Fruit fly (Drosophila melanogaster) whole organism, embryonic: ENCODE results near the gene CG34293.
A peak's percentile ranks its signal among the peaks of the same experiment; 100 is the strongest.

Experiments used
- Ada2b ChIP-seq: fragments of 200-800 bp; sonication (Bioruptor generic); IDR thresholded peaks from 2 replicates; pipeline ENCODE4 v1.3.6; 2022; ENCODE audit warnings: missing biosample characterization, missing genetic modification characterization
- B-H2 ChIP-seq: fragments of 200-800 bp; sonication (Bioruptor generic); optimal IDR thresholded peaks from 2 replicates; lab custom pipeline; 2018; ENCODE audit warnings: missing biosample characterization, mild to moderate bottlenecking, missing genetic modification characterization
- CG10366 ChIP-seq: fragments of 200-800 bp; sonication (Bioruptor generic); IDR thresholded peaks from 2 replicates; pipeline ENCODE4 v1.3.6; 2022; ENCODE audit warnings: missing biosample characterization, missing genetic modification characterization
- CG10959 ChIP-seq: fragments of 200-800 bp; sonication (Bioruptor generic); IDR thresholded peaks from 2 replicates; pipeline ENCODE4 v1.3.6; 2022; ENCODE audit warnings: missing biosample characterization, missing genetic modification characterization
- CG11504 ChIP-seq: fragments of 200-800 bp; sonication (Bioruptor generic); optimal IDR thresholded peaks from 3 replicates; lab custom pipeline; 2019; ENCODE audit warnings: missing biosample characterization, mild to moderate bottlenecking, missing genetic modification characterization, moderate library complexity
- CG12744 ChIP-seq: fragments of 200-800 bp; sonication (Bioruptor generic); optimal IDR thresholded peaks from 2 replicates; lab custom pipeline; 2016; ENCODE audit warnings: missing biosample characterization, missing genetic modification characterization
- CG13123 ChIP-seq: fragments of 200-800 bp; sonication (Bioruptor generic); optimal IDR thresholded peaks from 2 replicates; lab custom pipeline; 2016; ENCODE audit warnings: missing biosample characterization, missing genetic modification characterization
- CG13775 ChIP-seq: fragments of 200-800 bp; sonication (Bioruptor generic); optimal IDR thresholded peaks from 3 replicates; lab custom pipeline; 2017; ENCODE audit warnings: missing biosample characterization, mild to moderate bottlenecking, missing genetic modification characterization
- CG17361 ChIP-seq: fragments of 200-800 bp; sonication (Bioruptor generic); IDR thresholded peaks from 3 replicates; pipeline ENCODE4 v1.3.6; 2022; ENCODE audit warnings: missing biosample characterization, missing genetic modification characterization
- CG1832 ChIP-seq: fragments of 200-800 bp; sonication (Bioruptor generic); optimal IDR thresholded peaks from 2 replicates; lab custom pipeline; 2017; ENCODE audit warnings: missing biosample characterization, mild to moderate bottlenecking, missing genetic modification characterization, inconsistent platforms
- CG18599 ChIP-seq: fragments of 200-800 bp; sonication (Bioruptor generic); optimal IDR thresholded peaks from 3 replicates; lab custom pipeline; 2017; ENCODE audit warnings: missing biosample characterization, missing genetic modification characterization, mild to moderate bottlenecking, moderate library complexity, missing genetic modification reagents
- CG42726 ChIP-seq: fragments of 200-800 bp; sonication (Bioruptor generic); IDR thresholded peaks from 2 replicates; pipeline ENCODE4 v1.3.6; 2022; ENCODE audit warnings: missing biosample characterization, missing genetic modification characterization; ENCODE audit not compliant: partially characterized antibody
- CG4360 ChIP-seq: fragments of 200-800 bp; sonication (Bioruptor generic); IDR thresholded peaks from 2 replicates; pipeline ENCODE4 v1.3.6; 2022; ENCODE audit warnings: missing biosample characterization, missing genetic modification characterization
- CG4730 ChIP-seq: fragments of 200-800 bp; sonication (Bioruptor generic); IDR thresholded peaks from 2 replicates; pipeline ENCODE4 v1.3.6; 2022; ENCODE audit warnings: missing biosample characterization, missing genetic modification characterization
- CG8290 ChIP-seq, 3 experiments: fragments of 200-800 bp; sonication (Bioruptor generic); optimal IDR thresholded peaks; 2 replicates each; lab custom pipeline; 2016 to 2019; ENCODE audit warnings: missing biosample characterization in 3 of 3, missing genetic modification characterization in 3 of 3, mild to moderate bottlenecking in 2 of 3, moderate library complexity in 1 of 3
- Dp ChIP-seq: fragments of 200-800 bp; sonication (Bioruptor generic); optimal IDR thresholded peaks from 2 replicates; lab custom pipeline; 2018; ENCODE audit warnings: missing biosample characterization, mild to moderate bottlenecking, missing genetic modification characterization, moderate library complexity
- Drgx ChIP-seq: fragments of 200-800 bp; sonication (Bioruptor generic); IDR thresholded peaks from 2 replicates; pipeline ENCODE4 v1.3.6; 2022; ENCODE audit warnings: missing biosample characterization, missing genetic modification characterization
- Fer1 ChIP-seq: fragments of 200-800 bp; sonication (Bioruptor generic); optimal IDR thresholded peaks from 2 replicates; lab custom pipeline; 2017; ENCODE audit warnings: missing biosample characterization, mild to moderate bottlenecking, missing genetic modification characterization
- HHEX ChIP-seq: fragments of 200-800 bp; sonication (Bioruptor generic); optimal IDR thresholded peaks from 3 replicates; lab custom pipeline; 2017; ENCODE audit warnings: missing biosample characterization, mild to moderate bottlenecking, missing genetic modification characterization, missing genetic modification reagents
- HLH54F ChIP-seq: fragments of 200-800 bp; sonication (Bioruptor generic); optimal IDR thresholded peaks from 3 replicates; lab custom pipeline; 2016; ENCODE audit warnings: missing biosample characterization, missing genetic modification characterization
- HmgZ ChIP-seq: fragments of 200-800 bp; sonication (Bioruptor generic); optimal IDR thresholded peaks from 2 replicates; lab custom pipeline; 2018; ENCODE audit warnings: missing biosample characterization, mild to moderate bottlenecking, missing genetic modification characterization
- Hmx ChIP-seq: fragments of 200-800 bp; sonication (Bioruptor generic); optimal IDR thresholded peaks from 2 replicates; lab custom pipeline; 2016; ENCODE audit warnings: missing biosample characterization, missing genetic modification characterization
- NFAT ChIP-seq: fragments of 200-800 bp; sonication (Bioruptor generic); IDR thresholded peaks from 2 replicates; pipeline ENCODE4 v1.3.6; 2022; ENCODE audit warnings: missing biosample characterization, missing genetic modification characterization
- Neu2 ChIP-seq: fragments of 200-800 bp; sonication (Bioruptor generic); optimal IDR thresholded peaks from 3 replicates; lab custom pipeline; 2016; ENCODE audit warnings: missing biosample characterization, missing genetic modification characterization, borderline replicate concordance
- TFAM ChIP-seq: fragments of 200-800 bp; sonication (Bioruptor generic); optimal IDR thresholded peaks from 2 replicates; lab custom pipeline; 2017; ENCODE audit warnings: missing biosample characterization, missing genetic modification characterization, inconsistent platforms
- ap ChIP-seq: fragments of 200-800 bp; sonication (Bioruptor generic); IDR thresholded peaks from 2 replicates; pipeline ENCODE4 v1.3.6; 2022; ENCODE audit warnings: missing biosample characterization, missing genetic modification characterization
- ara ChIP-seq: fragments of 200-800 bp; sonication (Bioruptor generic); IDR thresholded peaks from 2 replicates; pipeline ENCODE4 v1.3.6; 2022; ENCODE audit warnings: missing biosample characterization, missing genetic modification characterization
- bigmax ChIP-seq: fragments of 200-800 bp; sonication (Bioruptor generic); optimal IDR thresholded peaks from 2 replicates; lab custom pipeline; 2018; ENCODE audit warnings: missing biosample characterization, mild to moderate bottlenecking, missing genetic modification characterization
- bsh ChIP-seq, 2 experiments: fragments of 200-800 bp; sonication (Bioruptor generic); optimal IDR thresholded peaks; 2 replicates each; lab custom pipeline; 2017 to 2018; ENCODE audit warnings: mild to moderate bottlenecking in 2 of 2, missing biosample characterization in 2 of 2, missing genetic modification characterization in 2 of 2, moderate library complexity in 1 of 2
- caup ChIP-seq: fragments of 200-800 bp; sonication (Bioruptor generic); optimal IDR thresholded peaks from 3 replicates; lab custom pipeline; 2017; ENCODE audit warnings: missing biosample characterization, mild to moderate bottlenecking, missing genetic modification characterization, moderate library complexity; ENCODE audit not compliant: severe bottlenecking
- chm ChIP-seq: fragments of 200-800 bp; sonication (Bioruptor generic); IDR thresholded peaks from 2 replicates; pipeline ENCODE4 v1.3.6; 2022; ENCODE audit warnings: missing biosample characterization, missing genetic modification characterization
- disco-r ChIP-seq: fragments of 200-800 bp; sonication (Bioruptor generic); optimal IDR thresholded peaks from 2 replicates; lab custom pipeline; 2016; ENCODE audit warnings: missing biosample characterization, missing genetic modification characterization
- dm ChIP-seq: fragments of 200-800 bp; sonication (Bioruptor generic); optimal IDR thresholded peaks from 3 replicates; lab custom pipeline; 2016; ENCODE audit warnings: missing biosample characterization, missing genetic modification characterization
- dmrt99B ChIP-seq: fragments of 200-800 bp; sonication (Bioruptor generic); optimal IDR thresholded peaks from 2 replicates; lab custom pipeline; 2018; ENCODE audit warnings: missing biosample characterization, mild to moderate bottlenecking, missing genetic modification characterization, moderate library complexity
- eyg ChIP-seq: fragments of 200-800 bp; sonication (Bioruptor generic); optimal IDR thresholded peaks from 3 replicates; lab custom pipeline; 2016; ENCODE audit warnings: missing biosample characterization, missing genetic modification characterization
- gcm ChIP-seq: fragments of 200-800 bp; sonication (Bioruptor generic); optimal IDR thresholded peaks from 2 replicates; lab custom pipeline; 2019; ENCODE audit warnings: missing biosample characterization, mild to moderate bottlenecking, missing genetic modification characterization, moderate library complexity
- gro ChIP-seq: fragments of 200-800 bp; sonication (Bioruptor generic); optimal IDR thresholded peaks from 2 replicates; lab custom pipeline; 2016; ENCODE audit warnings: missing biosample characterization, missing genetic modification characterization
- jigr1 ChIP-seq: fragments of 200-800 bp; sonication (Bioruptor generic); IDR thresholded peaks from 3 replicates; pipeline ENCODE4 v1.3.6; 2022; ENCODE audit warnings: missing biosample characterization, missing genetic modification characterization
- maf-S ChIP-seq: fragments of 200-800 bp; sonication (Bioruptor generic); optimal IDR thresholded peaks from 2 replicates; lab custom pipeline; 2016; ENCODE audit warnings: missing biosample characterization, missing genetic modification characterization
- nmo ChIP-seq: fragments of 200-800 bp; sonication (Bioruptor generic); optimal IDR thresholded peaks from 2 replicates; lab custom pipeline; 2018; ENCODE audit warnings: missing biosample characterization, mild to moderate bottlenecking, missing genetic modification characterization, moderate library complexity
- pho ChIP-seq: fragments of 200-800 bp; sonication (Bioruptor generic); optimal IDR thresholded peaks from 2 replicates; lab custom pipeline; 2016; ENCODE audit warnings: missing biosample characterization, missing genetic modification characterization
- slou ChIP-seq: fragments of 200-800 bp; sonication (Bioruptor generic); optimal IDR thresholded peaks from 3 replicates; lab custom pipeline; 2016; ENCODE audit warnings: missing biosample characterization, missing genetic modification characterization
- sob ChIP-seq: fragments of 200-800 bp; sonication (Bioruptor generic); IDR thresholded peaks from 2 replicates; pipeline ENCODE4 v1.3.6; 2022; ENCODE audit warnings: missing biosample characterization, missing genetic modification characterization
- tio ChIP-seq: fragments of 200-800 bp; sonication (Bioruptor generic); optimal IDR thresholded peaks from 2 replicates; lab custom pipeline; 2017; ENCODE audit warnings: missing biosample characterization, missing genetic modification characterization, inconsistent platforms
- vfl ChIP-seq: fragments of 200-800 bp; sonication (Bioruptor generic); optimal IDR thresholded peaks from 2 replicates; lab custom pipeline; 2016; ENCODE audit warnings: missing biosample characterization, missing genetic modification characterization
- vnd ChIP-seq: fragments of 200-800 bp; sonication (Bioruptor generic); IDR thresholded peaks from 3 replicates; pipeline ENCODE4 v1.3.6; 2022; ENCODE audit warnings: missing biosample characterization, missing genetic modification characterization; ENCODE audit not compliant: partially characterized antibody
- wor ChIP-seq: fragments of 200-800 bp; sonication (Bioruptor generic); IDR thresholded peaks from 2 replicates; pipeline ENCODE4 v1.3.6; 2022; ENCODE audit warnings: missing biosample characterization, missing genetic modification characterization
- z ChIP-seq: fragments of 200-800 bp; sonication (Bioruptor generic); IDR thresholded peaks from 3 replicates; pipeline ENCODE4 v1.3.6; 2022; ENCODE audit warnings: missing biosample characterization, missing genetic modification characterization

The CG34293 gene

DNA sequence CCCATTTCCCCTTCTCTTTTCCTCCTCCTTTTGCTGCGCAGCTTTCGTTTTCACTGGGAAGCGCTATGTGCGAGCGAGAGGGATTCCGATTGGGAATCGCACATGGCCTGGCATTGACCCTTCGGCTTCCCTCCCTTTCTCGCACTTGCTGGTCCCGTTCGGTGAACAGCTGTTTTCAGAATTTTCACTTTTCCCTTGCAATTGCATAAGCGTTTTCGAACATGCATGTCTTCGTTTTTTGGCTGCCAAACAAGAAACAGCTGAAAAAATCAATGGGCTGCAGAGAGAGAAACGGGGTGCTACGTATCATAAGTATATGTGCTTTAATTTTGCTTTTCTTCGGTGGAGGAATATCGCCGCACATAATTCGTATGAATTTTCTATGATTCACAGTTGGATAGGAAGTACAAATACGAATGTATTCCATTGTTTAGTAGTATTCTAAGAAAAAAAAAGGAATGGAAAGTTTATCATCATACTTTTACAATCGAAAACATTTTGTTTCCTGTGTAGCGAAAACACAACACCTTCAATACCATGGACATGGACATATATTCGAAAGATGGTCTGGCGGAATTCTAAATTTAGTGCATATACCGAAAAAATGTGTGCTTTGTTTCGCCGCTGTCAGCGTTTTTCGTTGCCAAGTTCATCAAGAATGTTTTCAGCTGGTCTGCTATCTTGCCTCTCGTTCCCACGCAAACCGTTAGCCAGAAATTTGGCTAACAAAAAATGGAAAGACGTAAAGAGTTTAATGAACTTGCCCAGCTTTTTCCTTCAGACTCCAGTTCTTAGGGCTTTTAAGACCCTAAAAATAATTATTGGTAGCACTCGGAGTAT, 13.0 kb downstream of the CG34293 start (continued):
- TF ChIP-seq CG8290 (GFP tag; optimal IDR thresholded peaks at IDR 0.05; lab: Kevin White, UChicago) (no peak), CG8290 (tag; optimal IDR thresholded peaks at IDR 0.05; lab: Kevin White, UChicago) (peak in 1 of 2 experiments; percentile 61), CG10366 (GFP tag; lab: Robert Waterston, UW) (0 out of 2 replicates have a peak, but pooled peaks have one; percentile 18), vfl (no peak), gro (GFP tag; lab: Kevin White, UChicago) (no peak), dm (GFP tag; lab: Kevin White, UChicago) (no peak), disco-r (no peak), Hmx (GFP tag; lab: Kevin White, UChicago) (no peak), wor (no peak), HHEX (GFP tag; lab: Kevin White, UChicago) (peak; percentile 63), vnd (GFP tag; lab: Robert Waterston, UW) (no peak), eyg (no peak), Drgx (peak; percentile 21; the same call in 1 of the 2 replicates), bigmax (GFP tag; lab: Kevin White, UChicago) (no peak), CG42726 (GFP tag; lab: Robert Waterston, UW) (no peak), CG12744 (GFP tag; lab: Kevin White, UChicago) (no peak), Ada2b (peak; percentile 16; the same call in 1 of the 2 replicates), Dp (GFP tag; lab: Kevin White, UChicago) (no peak), Neu2 (GFP tag; lab: Kevin White, UChicago) (no peak), CG4730 (GFP tag; lab: Robert Waterston, UW) (no peak; the same call in 1 of the 2 replicates), jigr1 (no peak), tio (GFP tag; lab: Kevin White, UChicago) (no peak), CG13775 (GFP tag; lab: Kevin White, UChicago) (peak; percentile 43), gcm (GFP tag; lab: Kevin White, UChicago) (peak; percentile 5), CG17361 (peak; percentile 71), caup (peak; percentile 47), CG11504 (tag; lab: Kevin White, UChicago) (peak; percentile 73), chm (no peak), maf-S (GFP tag; lab: Kevin White, UChicago) (no peak), slou (no peak), sob (GFP tag; lab: Robert Waterston, UW) (peak; percentile 51; the same call in 1 of the 2 replicates), CG4360 (GFP tag; lab: Robert Waterston, UW) (no peak), B-H2 (no peak), HLH54F (GFP tag; lab: Kevin White, UChicago) (peak; percentile 30), HmgZ (tag; lab: Kevin White, UChicago) (no peak), bsh (GFP tag; optimal IDR thresholded peaks at IDR 0.05; lab: Kevin White, UChicago) (peak in 1 of 2 experiments; percentile 63), CG18599 (peak; percentile 34), NFAT (GFP tag; lab: Robert Waterston, UW) (peak; percentile 24; the same call in 1 of the 2 replicates), dmrt99B (peak; percentile 68), ap (GFP tag; lab: Robert Waterston, UW) (no peak), CG10959 (no peak), ara (GFP tag; lab: Robert Waterston, UW) (no peak), nmo (peak; percentile 57), z (no peak), CG1832 (GFP tag; lab: Kevin White, UChicago) (peak; percentile 61), CG13123 (GFP tag; lab: Kevin White, UChicago) (no peak), Fer1 (GFP tag; lab: Kevin White, UChicago) (peak; percentile 23), TFAM (GFP tag; lab: Kevin White, UChicago) (no peak), pho (GFP tag; lab: Kevin White, UChicago) (peak; percentile 30)
